Fruit fly (Drosophila melanogaster) whole organism, wandering third instar larva: ENCODE results near the gene bon.

Source experiments
- Abd-B ChIP-seq: fragments of >200 bp; optimal IDR thresholded peaks from 2 replicates; lab custom pipeline; 2017; ENCODE audit warnings: missing biosample characterization, missing genetic modification characterization
- GATAd ChIP-seq: sonication (Bioruptor generic); optimal IDR thresholded peaks from 2 replicates; lab custom pipeline; 2016; ENCODE audit warnings: missing biosample characterization, missing genetic modification characterization
- Rel ChIP-seq, 2 experiments: fragments of 200-800 bp; sonication (Bioruptor generic) in 1 of 2; optimal IDR thresholded peaks; 2 replicates in 1 of 2; 3 replicates in 1 of 2; lab custom pipeline; 2016 to 2019; ENCODE audit warnings: mild to moderate bottlenecking in 2 of 2, missing biosample characterization in 2 of 2, missing genetic modification characterization in 2 of 2, moderate library complexity in 1 of 2
- lola ChIP-seq: fragments of >200 bp; optimal IDR thresholded peaks from 2 replicates; lab custom pipeline; 2017; ENCODE audit warnings: missing biosample characterization, missing genetic modification characterization
- pan ChIP-seq: fragments of >200 bp; optimal IDR thresholded peaks from 2 replicates; lab custom pipeline; 2017
- sage ChIP-seq: fragments of 200-800 bp; sonication (Bioruptor generic); optimal IDR thresholded peaks from 2 replicates; lab custom pipeline; 2016; ENCODE audit warnings: missing biosample characterization, mild to moderate bottlenecking, missing genetic modification characterization
- sv ChIP-seq: fragments of 200-800 bp; sonication (Bioruptor generic); optimal IDR thresholded peaks from 3 replicates; lab custom pipeline; 2016; ENCODE audit warnings: missing biosample characterization, missing genetic modification characterization

DNA sequence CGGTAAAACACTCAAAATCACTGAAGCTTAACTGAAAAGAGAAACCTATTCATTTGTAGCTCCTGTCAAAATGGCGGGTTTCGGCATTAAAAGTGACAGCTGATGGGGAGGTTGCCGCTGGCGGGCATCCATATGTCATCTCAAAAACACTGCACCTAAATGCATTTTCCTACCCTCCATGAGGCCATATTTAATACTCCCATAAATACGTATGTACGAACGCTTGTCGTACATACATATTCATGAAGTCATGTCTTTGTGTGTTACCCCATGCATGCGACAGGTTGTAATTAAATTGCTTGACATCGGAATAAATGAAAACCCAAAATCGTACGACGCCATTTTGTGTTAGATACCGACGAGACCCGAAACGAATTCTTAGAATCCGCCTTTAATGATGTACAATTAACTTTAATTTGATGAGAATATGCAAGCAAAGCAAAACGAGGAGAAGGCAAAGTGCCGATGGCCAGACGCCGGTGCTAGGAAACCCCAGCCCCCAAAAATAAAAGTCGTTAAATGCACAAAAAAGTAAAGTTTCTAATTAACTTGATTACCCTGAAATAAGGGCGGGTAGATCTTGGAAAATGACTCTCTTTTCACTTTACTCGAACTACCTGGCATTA lies 3.5 kb downstream of the bon start:
- no peak for TF ChIP-seq pan (lab: Kevin White, UChicago)
- TF ChIP-seq sv (GFP tag; lab: Kevin White, UChicago), result no peak
- no peak for TF ChIP-seq lola (GFP tag; lab: Kevin White, UChicago)
- no peak for TF ChIP-seq Rel (GFP tag; optimal IDR thresholded peaks at IDR 0.05; lab: Kevin White, UChicago)
- TF ChIP-seq Rel (tag; optimal IDR thresholded peaks at IDR 0.05; lab: Kevin White, UChicago), result no peak
- TF ChIP-seq sage, result no peak
- no peak for TF ChIP-seq Abd-B (GFP tag; lab: Kevin White, UChicago)
- no peak for TF ChIP-seq GATAd (GFP tag; lab: Kevin White, UChicago)
